Fruit fly (Drosophila melanogaster) whole organism, embryonic: ENCODE measurements around the gene Alg12.

Experiments
- Abd-B ChIP-seq: fragments of 200-800 bp; sonication (Bioruptor generic); optimal IDR thresholded peaks from 2 replicates; lab custom pipeline; 2018; ENCODE audit warnings: missing biosample characterization, mild to moderate bottlenecking, missing genetic modification characterization, moderate library complexity
- Asciz ChIP-seq: fragments of 200-800 bp; sonication (Bioruptor generic); optimal IDR thresholded peaks from 2 replicates; lab custom pipeline; 2017; ENCODE audit warnings: missing biosample characterization, mild to moderate bottlenecking, missing genetic modification characterization, missing genetic modification reagents
- CG10209 ChIP-seq: fragments of 200-800 bp; sonication (Bioruptor generic); optimal IDR thresholded peaks from 3 replicates; lab custom pipeline; 2017; ENCODE audit warnings: missing biosample characterization, mild to moderate bottlenecking, missing genetic modification characterization, missing genetic modification reagents
- CG11456 ChIP-seq: fragments of 200-800 bp; sonication (Bioruptor generic); IDR thresholded peaks from 3 replicates; pipeline ENCODE4 v1.3.6; 2022; ENCODE audit warnings: missing biosample characterization, missing genetic modification characterization
- CG12391 ChIP-seq: fragments of 200-800 bp; sonication (Bioruptor generic); optimal IDR thresholded peaks from 3 replicates; lab custom pipeline; 2018; ENCODE audit warnings: missing biosample characterization, mild to moderate bottlenecking, missing genetic modification characterization, moderate library complexity
- CG14014 ChIP-seq: fragments of 200-800 bp; sonication (Bioruptor generic); IDR thresholded peaks from 2 replicates; pipeline ENCODE4 v1.3.6; 2022; ENCODE audit warnings: missing biosample characterization, missing genetic modification characterization
- CG14441 ChIP-seq: fragments of 200-800 bp; sonication (Bioruptor generic); IDR thresholded peaks from 2 replicates; pipeline ENCODE4 v1.3.6; 2022; ENCODE audit warnings: missing biosample characterization, missing genetic modification characterization
- CG1647 ChIP-seq: fragments of 200-800 bp; sonication (Bioruptor generic); optimal IDR thresholded peaks from 3 replicates; lab custom pipeline; 2016; ENCODE audit warnings: missing biosample characterization, missing genetic modification characterization
- CG17328 ChIP-seq: fragments of 200-800 bp; sonication (Bioruptor generic); IDR thresholded peaks from 2 replicates; pipeline ENCODE4 v1.3.6; 2022; ENCODE audit warnings: missing biosample characterization, missing genetic modification characterization
- CG17359 ChIP-seq: fragments of 200-800 bp; sonication (Bioruptor generic); optimal IDR thresholded peaks from 3 replicates; lab custom pipeline; 2018; ENCODE audit warnings: missing biosample characterization, mild to moderate bottlenecking, missing genetic modification characterization, moderate library complexity
- CG1832 ChIP-seq: fragments of 200-800 bp; sonication (Bioruptor generic); optimal IDR thresholded peaks from 2 replicates; lab custom pipeline; 2017; ENCODE audit warnings: missing biosample characterization, mild to moderate bottlenecking, missing genetic modification characterization, inconsistent platforms
- CG18476 ChIP-seq: fragments of 200-800 bp; sonication (Bioruptor generic); optimal IDR thresholded peaks from 2 replicates; lab custom pipeline; 2016; ENCODE audit warnings: missing biosample characterization, mild to moderate bottlenecking, missing genetic modification characterization
- CG2678 ChIP-seq: fragments of 200-800 bp; sonication (Bioruptor generic); optimal IDR thresholded peaks from 3 replicates; lab custom pipeline; 2019; ENCODE audit warnings: missing biosample characterization, mild to moderate bottlenecking, missing genetic modification characterization, moderate library complexity
- CG3995 ChIP-seq: fragments of 200-800 bp; sonication (Bioruptor generic); optimal IDR thresholded peaks from 3 replicates; lab custom pipeline; 2016; ENCODE audit warnings: missing biosample characterization, missing genetic modification characterization
- CG4360 ChIP-seq: fragments of 200-800 bp; sonication (Bioruptor generic); IDR thresholded peaks from 2 replicates; pipeline ENCODE4 v1.3.6; 2022; ENCODE audit warnings: missing biosample characterization, missing genetic modification characterization
- CG43689 ChIP-seq: fragments of 200-800 bp; sonication (Bioruptor generic); IDR thresholded peaks from 2 replicates; pipeline ENCODE4 v1.3.6; 2022; ENCODE audit warnings: missing biosample characterization, missing genetic modification characterization
- CG5245 ChIP-seq: fragments of 200-800 bp; sonication (Bioruptor generic); optimal IDR thresholded peaks from 3 replicates; lab custom pipeline; 2016; ENCODE audit warnings: missing biosample characterization, missing genetic modification characterization
- CG6791 ChIP-seq: fragments of 200-800 bp; sonication (Bioruptor generic); IDR thresholded peaks from 3 replicates; pipeline ENCODE4 v1.3.6; 2022; ENCODE audit warnings: missing biosample characterization, missing genetic modification characterization; ENCODE audit not compliant: partially characterized antibody
- CG6813 ChIP-seq: fragments of 200-800 bp; sonication (Bioruptor generic); optimal IDR thresholded peaks from 2 replicates; lab custom pipeline; 2017; ENCODE audit warnings: missing biosample characterization, missing genetic modification characterization, mild to moderate bottlenecking, moderate library complexity, missing genetic modification reagents
- CG7745 ChIP-seq: fragments of 200-800 bp; sonication (Bioruptor generic); optimal IDR thresholded peaks from 2 replicates; lab custom pipeline; 2018; ENCODE audit warnings: missing biosample characterization, mild to moderate bottlenecking, missing genetic modification characterization, moderate library complexity
- CG9609 ChIP-seq: fragments of 200-800 bp; sonication (Bioruptor generic); optimal IDR thresholded peaks from 3 replicates; lab custom pipeline; 2016; ENCODE audit warnings: missing biosample characterization, missing genetic modification characterization
- Dad ChIP-seq: fragments of 200-800 bp; sonication (Bioruptor generic); optimal IDR thresholded peaks from 3 replicates; lab custom pipeline; 2016; ENCODE audit warnings: missing biosample characterization, missing genetic modification characterization
- Eip74EF ChIP-seq, 2 experiments: fragments of 200-800 bp in 1 of 2; fragments of >200 bp in 1 of 2; sonication (Bioruptor generic) in 1 of 2; optimal IDR thresholded peaks; 2 replicates each; lab custom pipeline; 2017 to 2019; ENCODE audit warnings: missing biosample characterization in 2 of 2, missing genetic modification characterization in 2 of 2, mild to moderate bottlenecking in 1 of 2, moderate library complexity in 1 of 2
- H2.0 ChIP-seq: fragments of 200-800 bp; sonication (Bioruptor generic); IDR thresholded peaks from 2 replicates; pipeline ENCODE4 v1.3.6; 2022; ENCODE audit warnings: missing biosample characterization, missing genetic modification characterization
- Hr51 ChIP-seq, 2 experiments: fragments of 200-800 bp; sonication (Bioruptor generic); optimal IDR thresholded peaks; 2 replicates in 1 of 2; 3 replicates in 1 of 2; lab custom pipeline; 2016 to 2018; ENCODE audit warnings: missing biosample characterization in 2 of 2, missing genetic modification characterization in 2 of 2, mild to moderate bottlenecking in 1 of 2, moderate library complexity in 1 of 2
- NC2α ChIP-seq: fragments of 200-800 bp; sonication (Bioruptor generic); optimal IDR thresholded peaks from 2 replicates; lab custom pipeline; 2016; ENCODE audit warnings: missing biosample characterization, missing genetic modification characterization
- Neu2 ChIP-seq: fragments of 200-800 bp; sonication (Bioruptor generic); optimal IDR thresholded peaks from 3 replicates; lab custom pipeline; 2016; ENCODE audit warnings: missing biosample characterization, missing genetic modification characterization, borderline replicate concordance
- Oaz ChIP-seq: fragments of 200-800 bp; sonication (Bioruptor generic); IDR thresholded peaks from 2 replicates; pipeline ENCODE4 v1.3.6; 2022; ENCODE audit warnings: missing biosample characterization, missing genetic modification characterization
- Pdp1 ChIP-seq, 2 experiments: fragments of 200-800 bp; sonication (Bioruptor generic); optimal IDR thresholded peaks; 3 replicates each; lab custom pipeline; 2016; ENCODE audit warnings: missing biosample characterization in 2 of 2, missing genetic modification characterization in 2 of 2, mild to moderate bottlenecking in 1 of 2, moderate library complexity in 1 of 2
- Side ChIP-seq: fragments of 200-800 bp; sonication (Bioruptor generic); optimal IDR thresholded peaks from 2 replicates; lab custom pipeline; 2016; ENCODE audit warnings: missing biosample characterization, missing genetic modification characterization
- Sox102F ChIP-seq: fragments of 200-800 bp; sonication (Bioruptor generic); optimal IDR thresholded peaks from 2 replicates; lab custom pipeline; 2018; ENCODE audit warnings: missing biosample characterization, mild to moderate bottlenecking, missing genetic modification characterization, moderate library complexity
- al ChIP-seq: fragments of 200-800 bp; sonication (Bioruptor generic); IDR thresholded peaks from 2 replicates; pipeline ENCODE4 v1.3.6; 2022; ENCODE audit warnings: missing biosample characterization, missing genetic modification characterization
- bigmax ChIP-seq: fragments of 200-800 bp; sonication (Bioruptor generic); optimal IDR thresholded peaks from 2 replicates; lab custom pipeline; 2018; ENCODE audit warnings: missing biosample characterization, mild to moderate bottlenecking, missing genetic modification characterization
- chn ChIP-seq: fragments of 200-800 bp; sonication (Bioruptor generic); optimal IDR thresholded peaks from 2 replicates; lab custom pipeline; 2016; ENCODE audit warnings: missing biosample characterization, missing genetic modification characterization
- fd64A ChIP-seq: fragments of 200-800 bp; sonication (Bioruptor generic); optimal IDR thresholded peaks from 3 replicates; lab custom pipeline; 2018; ENCODE audit warnings: missing biosample characterization, mild to moderate bottlenecking, missing genetic modification characterization
- gro ChIP-seq: fragments of 200-800 bp; sonication (Bioruptor generic); optimal IDR thresholded peaks from 2 replicates; lab custom pipeline; 2016; ENCODE audit warnings: missing biosample characterization, missing genetic modification characterization
- h ChIP-seq: fragments of >200 bp; optimal IDR thresholded peaks from 2 replicates; lab custom pipeline; 2017
- ind ChIP-seq: fragments of 200-800 bp; sonication (Bioruptor generic); optimal IDR thresholded peaks from 3 replicates; lab custom pipeline; 2016; ENCODE audit warnings: missing biosample characterization, missing genetic modification characterization
- mam ChIP-seq: fragments of 200-800 bp; sonication (Bioruptor generic); optimal IDR thresholded peaks from 3 replicates; lab custom pipeline; 2016; ENCODE audit warnings: missing biosample characterization, missing genetic modification characterization
- nerfin-1 ChIP-seq: fragments of 200-800 bp; sonication (Bioruptor generic); optimal IDR thresholded peaks from 3 replicates; lab custom pipeline; 2019; ENCODE audit warnings: missing biosample characterization, mild to moderate bottlenecking, missing genetic modification characterization, moderate library complexity
- oc ChIP-seq: fragments of 200-800 bp; sonication (Bioruptor generic); optimal IDR thresholded peaks from 2 replicates; lab custom pipeline; 2018; ENCODE audit warnings: missing biosample characterization, mild to moderate bottlenecking, missing genetic modification characterization, moderate library complexity
- repo ChIP-seq: fragments of 200-800 bp; sonication (Bioruptor generic); optimal IDR thresholded peaks from 2 replicates; lab custom pipeline; 2016; ENCODE audit warnings: missing biosample characterization, missing genetic modification characterization
- slbo ChIP-seq: fragments of 200-800 bp; sonication (Bioruptor generic); IDR thresholded peaks from 2 replicates; pipeline ENCODE4 v1.3.6; 2022; ENCODE audit warnings: missing biosample characterization, missing genetic modification characterization
- slou ChIP-seq: fragments of 200-800 bp; sonication (Bioruptor generic); optimal IDR thresholded peaks from 3 replicates; lab custom pipeline; 2016; ENCODE audit warnings: missing biosample characterization, missing genetic modification characterization
- ssp ChIP-seq: fragments of 200-800 bp; sonication (Bioruptor generic); IDR thresholded peaks from 2 replicates; pipeline ENCODE4 v1.3.6; 2022; ENCODE audit warnings: missing biosample characterization, missing genetic modification characterization
- stwl ChIP-seq: fragments of 200-800 bp; sonication (Bioruptor generic); optimal IDR thresholded peaks from 3 replicates; lab custom pipeline; 2018; ENCODE audit warnings: missing biosample characterization, mild to moderate bottlenecking, missing genetic modification characterization, moderate library complexity
- tll ChIP-seq, 2 experiments: fragments of 200-800 bp in 1 of 2; fragments of >200 bp in 1 of 2; sonication (Bioruptor generic) in 1 of 2; optimal IDR thresholded peaks; 2 replicates each; lab custom pipeline; 2017 to 2019; ENCODE audit warnings: missing biosample characterization in 2 of 2, missing genetic modification characterization in 2 of 2, mild to moderate bottlenecking in 1 of 2, moderate library complexity in 1 of 2
- trh ChIP-seq: fragments of 200-800 bp; sonication (Bioruptor generic); optimal IDR thresholded peaks from 2 replicates; lab custom pipeline; 2016; ENCODE audit warnings: missing biosample characterization, missing genetic modification characterization
- tup ChIP-seq: fragments of 200-800 bp; sonication (Bioruptor generic); optimal IDR thresholded peaks from 2 replicates; lab custom pipeline; 2016; ENCODE audit warnings: missing biosample characterization, mild to moderate bottlenecking, missing genetic modification characterization, moderate library complexity

The Alg12 gene

dm6 chr3R:9771519-9771972 lies 15.3 kb downstream of the Alg12 start, which contains the start of gene CG9471 (continued):
- TF ChIP-seq Oaz (GFP tag; lab: Robert Waterston, UW) (peak; percentile 80), Dad (GFP tag; lab: Kevin White, UChicago) (peak; percentile 75), Side (GFP tag; lab: Kevin White, UChicago) (peak; percentile 88), stwl (tag; lab: Kevin White, UChicago) (peak; percentile 33), CG2678 (tag; lab: Kevin White, UChicago) (peak; percentile 95), CG43689 (GFP tag; lab: Robert Waterston, UW) (peak; percentile 86), oc (tag; lab: Kevin White, UChicago) (peak; percentile 83), Eip74EF (GFP tag; optimal IDR thresholded peaks at IDR 0.05; lab: Kevin White, UChicago) (peak in 1 of 2 experiments; percentile 90), CG4360 (GFP tag; lab: Robert Waterston, UW) (peak; percentile 61), fd64A (GFP tag; lab: Kevin White, UChicago) (peak; percentile 41), tll (GFP tag; optimal IDR thresholded peaks at IDR 0.05; lab: Kevin White, UChicago) (no peak), CG6791 (GFP tag; lab: Robert Waterston, UW) (no peak), CG3995 (peak; percentile 69), tup (GFP tag; lab: Kevin White, UChicago) (peak; percentile 77), Pdp1 (GFP tag; optimal IDR thresholded peaks at IDR 0.05; lab: Kevin White, UChicago) (peak; percentile 88 to 92), slou (GFP tag; lab: Kevin White, UChicago) (peak; percentile 91), CG17359 (tag; lab: Kevin White, UChicago) (peak; percentile 92), h (lab: Kevin White, UChicago) (no peak), ind (GFP tag; lab: Kevin White, UChicago) (peak; percentile 93), chn (GFP tag; lab: Kevin White, UChicago) (peak; percentile 90), gro (GFP tag; lab: Kevin White, UChicago) (peak; percentile 89), CG1832 (no peak), Asciz (GFP tag; lab: Kevin White, UChicago) (peak; percentile 81), al (peak; percentile 87), trh (peak; percentile 69), CG14014 (peak; percentile 93), Neu2 (GFP tag; lab: Kevin White, UChicago) (peak; percentile 65), repo (peak; percentile 68), H2.0 (GFP tag; lab: Robert Waterston, UW) (peak; percentile 93), nerfin-1 (tag; lab: Kevin White, UChicago) (peak; percentile 80), CG12391 (tag; lab: Kevin White, UChicago) (peak; percentile 94), NC2α (GFP tag; lab: Kevin White, UChicago) (peak; percentile 76), Sox102F (GFP tag; lab: Kevin White, UChicago) (peak; percentile 93), CG14441 (GFP tag; lab: Robert Waterston, UW) (peak; percentile 91), CG10209 (peak; percentile 90), CG6813 (GFP tag; lab: Kevin White, UChicago) (peak; percentile 74), CG9609 (GFP tag; lab: Kevin White, UChicago) (peak; percentile 84), mam (peak; percentile 95), CG17328 (GFP tag; lab: Robert Waterston, UW) (peak; percentile 91), Abd-B (peak; percentile 90), bigmax (GFP tag; lab: Kevin White, UChicago) (peak; percentile 1), ssp (GFP tag; lab: Robert Waterston, UW) (peak; percentile 77), CG7745 (peak; percentile 58), Hr51 (GFP tag; optimal IDR thresholded peaks at IDR 0.05; lab: Kevin White, UChicago) (peak; percentile 75 to 92), CG18476 (GFP tag; lab: Kevin White, UChicago) (peak; percentile 89), CG5245 (GFP tag; lab: Kevin White, UChicago) (peak; percentile 77), CG11456 (peak; percentile 88), CG1647 (GFP tag; lab: Kevin White, UChicago) (peak; percentile 85), slbo (GFP tag; lab: Robert Waterston, UW) (peak; percentile 96)
